Worm (Caenorhabditis elegans) whole organism, L1 larva: ENCODE results near the gene rpt-2.

Source experiments
- lin-15B ChIP-seq: fragments of 150-350 bp; sonication (generic microtip); optimal IDR thresholded peaks from 3 replicates; lab custom pipeline; 2014; ENCODE audit warnings: missing biosample characterization, missing genetic modification characterization
- tbx-2 ChIP-seq: sonication (generic microtip); optimal IDR thresholded peaks from 2 replicates; lab custom pipeline; 2016; ENCODE audit warnings: missing genetic modification characterization, missing compliant biosample characterization

DNA sequence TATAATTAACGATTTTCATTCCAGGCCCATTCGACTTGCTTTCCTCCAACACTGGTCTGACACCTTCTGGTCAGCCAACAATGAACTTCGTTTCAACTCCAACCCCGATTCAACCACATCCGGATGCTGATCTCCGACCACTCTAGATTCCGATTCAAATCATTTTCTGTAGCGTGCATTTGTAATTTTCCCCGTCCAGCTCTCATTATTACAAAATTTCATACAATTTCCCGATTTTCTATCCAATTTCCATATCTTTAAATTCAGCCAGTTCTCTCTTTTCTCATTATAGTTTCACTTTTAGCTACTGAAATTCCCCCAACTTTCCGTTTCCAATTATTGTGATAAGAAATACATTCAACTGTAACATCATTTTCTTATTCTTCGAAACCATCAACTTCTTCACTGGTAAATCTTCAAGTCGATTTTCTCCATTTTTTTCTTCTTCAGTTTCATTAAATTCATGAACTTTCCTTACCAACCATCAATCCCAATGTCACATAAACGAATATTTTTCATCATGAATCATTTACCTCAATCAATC is 1.9 kb downstream of the rpt-2 start:
- TF ChIP-seq tbx-2 (tag; lab: Kevin White, UChicago) = no peak
- no peak for TF ChIP-seq lin-15B (tag; lab: Kevin White, UChicago)
